Fruit fly (Drosophila melanogaster): ENCODE data around the gene Scp2.

Scp2 gene

DNA sequence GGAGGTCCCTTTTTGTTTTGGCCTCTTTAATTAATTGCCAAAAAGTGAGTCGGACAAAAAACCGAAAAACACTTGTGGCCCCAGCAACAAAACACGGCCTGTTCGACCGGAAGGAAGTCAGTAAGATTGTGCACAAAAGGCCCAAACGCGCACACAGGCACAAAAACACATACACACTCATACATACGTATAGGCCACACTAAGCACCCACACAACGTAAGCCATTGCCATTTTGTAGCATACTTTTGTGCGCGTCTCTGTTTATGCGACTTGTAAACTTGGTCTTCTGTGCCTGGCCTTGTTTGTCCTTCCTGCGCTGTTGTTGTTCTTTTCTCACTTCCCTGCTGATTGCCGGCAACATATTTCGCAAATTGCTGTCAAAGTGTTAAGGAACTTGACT, 53.0 kb downstream of the Scp2 start:
- TF ChIP-seq EcR (GFP tag; optimal IDR thresholded peaks at IDR 0.05) (no peak), usp (GFP tag; optimal IDR thresholded peaks at IDR 0.05) (no peak), psq (optimal IDR thresholded peaks at IDR 0.05) (no peak), CG8478 (optimal IDR thresholded peaks at IDR 0.05) (no peak), Dll (optimal IDR thresholded peaks at IDR 0.05) (no peak), pan (optimal IDR thresholded peaks at IDR 0.05) (no peak)

DNA sequence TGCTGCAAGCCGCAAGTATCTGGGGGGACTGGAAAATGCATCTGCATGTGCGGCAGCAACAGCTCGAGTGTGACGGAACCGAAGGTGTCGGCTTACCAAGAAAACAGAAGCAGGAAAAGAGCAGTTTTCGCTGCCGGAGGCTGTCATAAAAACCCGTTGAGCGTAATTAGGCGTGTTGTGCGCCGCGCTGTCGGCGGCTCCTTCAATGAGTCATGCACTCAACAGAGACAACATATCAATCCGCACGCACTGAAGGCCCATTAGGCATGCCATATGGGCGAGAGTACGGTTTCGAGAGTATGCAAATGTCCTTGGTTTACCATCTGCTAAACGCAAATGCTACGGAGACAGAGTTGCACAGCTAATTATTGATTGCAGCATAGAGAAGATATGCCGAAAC, 55.0 kb downstream of the Scp2 start:
- no peak for TF ChIP-seq psq (optimal IDR thresholded peaks at IDR 0.05)
- TF ChIP-seq EcR (GFP tag; optimal IDR thresholded peaks at IDR 0.05) = no peak
- TF ChIP-seq CG8478 (optimal IDR thresholded peaks at IDR 0.05) = no peak
- no peak for TF ChIP-seq usp (GFP tag; optimal IDR thresholded peaks at IDR 0.05)
- TF ChIP-seq pan (optimal IDR thresholded peaks at IDR 0.05) = no peak
- TF ChIP-seq Dll (optimal IDR thresholded peaks at IDR 0.05) = no peak

DNA sequence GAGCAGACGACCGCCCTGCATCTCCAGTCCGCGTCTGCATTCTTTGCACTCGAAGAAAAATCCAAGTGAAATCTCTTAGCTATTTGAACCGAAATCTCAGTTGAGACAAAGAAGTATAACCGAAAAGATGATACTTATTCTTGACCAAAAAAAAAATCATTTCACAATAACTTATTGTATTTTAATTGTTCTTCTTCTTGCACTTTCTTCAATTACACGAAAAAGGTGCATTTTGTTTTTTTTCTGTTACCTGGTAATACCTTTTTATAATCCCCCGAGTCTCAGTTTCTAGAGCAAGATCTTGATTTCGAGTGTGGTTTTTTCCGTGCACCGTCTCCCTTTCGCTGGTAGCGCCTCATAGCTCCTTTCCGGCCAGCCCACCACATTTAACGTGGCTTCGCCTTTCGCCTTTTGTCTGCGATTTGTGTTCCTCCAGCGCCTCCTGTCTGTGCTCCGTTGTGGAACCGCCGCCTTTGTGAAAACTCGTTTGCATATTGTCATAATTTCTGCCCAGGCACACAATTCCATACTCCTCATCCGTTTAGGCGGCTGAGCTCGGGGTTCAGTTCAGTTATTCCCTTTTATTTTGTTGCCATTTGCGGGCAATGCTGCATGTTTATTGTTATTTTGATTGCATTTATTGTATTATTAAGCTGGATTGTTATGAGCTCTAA, 56.6 kb downstream of the Scp2 start:
- no peak for TF ChIP-seq EcR (GFP tag; optimal IDR thresholded peaks at IDR 0.05)
- TF ChIP-seq psq (optimal IDR thresholded peaks at IDR 0.05) = no peak
- no peak for TF ChIP-seq CG8478 (optimal IDR thresholded peaks at IDR 0.05)
- no peak for TF ChIP-seq usp (GFP tag; optimal IDR thresholded peaks at IDR 0.05)
- no peak for TF ChIP-seq Dll (optimal IDR thresholded peaks at IDR 0.05)
- TF ChIP-seq pan (optimal IDR thresholded peaks at IDR 0.05) = no peak

DNA sequence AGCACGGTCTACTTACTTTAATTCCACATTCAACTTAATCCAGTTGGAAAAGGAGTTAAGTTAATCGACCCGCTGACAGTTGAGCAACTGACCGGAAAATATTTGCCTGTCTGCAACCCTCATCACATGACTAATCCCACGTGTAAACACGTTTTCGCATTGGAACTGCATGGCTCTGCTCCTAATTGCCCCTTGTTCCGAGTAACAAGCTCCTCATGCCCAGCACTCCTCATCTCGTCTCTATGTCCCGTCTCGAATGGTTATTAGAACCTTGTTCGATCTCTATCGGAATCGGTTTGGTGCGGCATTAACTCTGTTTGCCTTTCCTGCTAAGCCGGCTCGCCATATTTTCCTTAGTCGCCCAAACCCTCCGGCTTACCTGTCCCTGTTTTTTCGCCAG, 57.2 kb downstream of the Scp2 start:
- TF ChIP-seq pan (optimal IDR thresholded peaks at IDR 0.05) = no peak
- TF ChIP-seq Dll (optimal IDR thresholded peaks at IDR 0.05) = no peak
- TF ChIP-seq CG8478 (optimal IDR thresholded peaks at IDR 0.05) = no peak
- TF ChIP-seq EcR (GFP tag; optimal IDR thresholded peaks at IDR 0.05) = no peak
- TF ChIP-seq usp (GFP tag; optimal IDR thresholded peaks at IDR 0.05) = no peak
- no peak for TF ChIP-seq psq (optimal IDR thresholded peaks at IDR 0.05)

DNA sequence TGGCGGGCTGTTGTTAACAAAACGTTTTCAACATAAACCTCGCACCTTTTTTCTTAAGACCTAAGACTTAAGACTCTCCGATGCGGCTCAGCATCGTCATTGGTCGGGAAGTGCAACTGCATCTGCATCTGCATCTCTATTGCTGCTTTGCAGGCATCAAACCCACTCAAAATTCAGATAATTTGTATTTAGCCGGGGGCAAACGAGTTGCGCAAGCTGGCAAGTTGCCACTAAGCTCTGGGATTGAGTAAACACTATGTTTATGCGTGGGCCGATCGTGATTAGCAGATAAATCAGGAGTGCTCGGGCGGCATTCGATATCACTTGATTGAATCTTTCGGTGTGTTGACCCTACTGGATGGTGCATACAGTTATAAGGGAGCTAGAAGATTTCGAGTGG, 57.9 kb downstream of the Scp2 start:
- no peak for TF ChIP-seq psq (optimal IDR thresholded peaks at IDR 0.05)
- TF ChIP-seq EcR (GFP tag; optimal IDR thresholded peaks at IDR 0.05) = no peak
- no peak for TF ChIP-seq pan (optimal IDR thresholded peaks at IDR 0.05)
- no peak for TF ChIP-seq CG8478 (optimal IDR thresholded peaks at IDR 0.05)
- TF ChIP-seq Dll (optimal IDR thresholded peaks at IDR 0.05) = no peak
- TF ChIP-seq usp (GFP tag; optimal IDR thresholded peaks at IDR 0.05) = no peak

DNA sequence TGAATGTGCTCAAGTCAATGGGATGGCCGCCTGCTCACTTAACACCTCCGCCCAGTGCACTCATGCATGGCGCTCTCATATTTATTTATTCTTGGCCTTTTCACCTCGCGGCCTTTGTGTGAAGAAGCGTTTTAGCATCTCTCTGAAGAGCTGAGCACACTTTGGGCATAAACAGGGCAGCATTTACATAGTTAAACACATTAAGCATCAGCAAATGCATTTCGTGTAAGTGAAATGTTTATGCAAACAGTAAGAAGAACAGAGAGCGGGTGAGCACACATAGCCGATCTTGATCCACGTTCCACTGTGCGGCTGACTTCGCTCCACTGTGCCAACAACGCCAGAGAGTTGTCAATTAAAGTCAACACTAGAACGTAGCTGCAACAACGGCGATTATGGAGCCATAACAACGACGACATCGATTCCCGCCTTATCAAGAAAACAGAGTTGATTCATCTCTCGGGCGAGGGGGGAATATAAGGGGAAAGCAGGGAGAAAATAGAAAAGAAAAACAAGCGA, 58.8 kb downstream of the Scp2 start:
- no peak for TF ChIP-seq psq (optimal IDR thresholded peaks at IDR 0.05)
- no peak for TF ChIP-seq pan (optimal IDR thresholded peaks at IDR 0.05)
- no peak for TF ChIP-seq EcR (GFP tag; optimal IDR thresholded peaks at IDR 0.05)
- no peak for TF ChIP-seq usp (GFP tag; optimal IDR thresholded peaks at IDR 0.05)
- TF ChIP-seq Dll (optimal IDR thresholded peaks at IDR 0.05) = no peak
- TF ChIP-seq CG8478 (optimal IDR thresholded peaks at IDR 0.05) = no peak

All from whole organism.